Worm (Caenorhabditis elegans) whole organism, L2 larva: Measurements from ENCODE around the gene T01H3.3.

ENCODE experiments used
- C34F6.9 ChIP-seq: fragments of 150-350 bp; optimal IDR thresholded peaks from 2 replicates; lab custom pipeline; 2014; ENCODE audit warnings: missing biosample characterization, missing genetic modification characterization
- F13H6.1 ChIP-seq: sonication (generic microtip); optimal IDR thresholded peaks from 2 replicates; lab custom pipeline; 2016; ENCODE audit warnings: missing genetic modification characterization, missing compliant biosample characterization
- Y55F3AM.14 ChIP-seq: fragments of 200-800 bp; sonication (Bioruptor generic); optimal IDR thresholded peaks from 2 replicates; lab custom pipeline; 2018; ENCODE audit warnings: mild to moderate bottlenecking, missing genetic modification characterization, missing compliant biosample characterization
- ZK546.5 ChIP-seq: sonication (generic microtip); optimal IDR thresholded peaks from 2 replicates; lab custom pipeline; 2017; ENCODE audit warnings: missing biosample characterization, missing genetic modification characterization
- aly-2 ChIP-seq: fragments of 150-350 bp; optimal IDR thresholded peaks from 2 replicates; lab custom pipeline; 2014; ENCODE audit warnings: missing biosample characterization, missing genetic modification characterization
- ceh-16 ChIP-seq: fragments of 150-350 bp; optimal IDR thresholded peaks from 2 replicates; lab custom pipeline; 2014; ENCODE audit warnings: missing biosample characterization, missing genetic modification characterization
- crh-2 ChIP-seq: sonication (generic microtip); optimal IDR thresholded peaks from 2 replicates; lab custom pipeline; 2017; ENCODE audit warnings: missing biosample characterization, missing genetic modification characterization
- dmd-4 ChIP-seq: sonication (generic microtip); optimal IDR thresholded peaks from 2 replicates; lab custom pipeline; 2017; ENCODE audit warnings: missing biosample characterization, missing genetic modification characterization
- elt-1 ChIP-seq: fragments of 150-350 bp; optimal IDR thresholded peaks from 2 replicates; lab custom pipeline; 2014; ENCODE audit warnings: missing biosample characterization, missing genetic modification characterization
- gmeb-1 ChIP-seq: fragments of 150-350 bp; optimal IDR thresholded peaks from 2 replicates; lab custom pipeline; 2014; ENCODE audit warnings: missing biosample characterization, missing genetic modification characterization
- lin-11 ChIP-seq: fragments of 150-350 bp; sonication (generic microtip); optimal IDR thresholded peaks from 2 replicates; lab custom pipeline; 2014; ENCODE audit warnings: missing biosample characterization, missing genetic modification characterization, inconsistent platforms, mixed read lengths
- lin-13 ChIP-seq: fragments of 150-350 bp; optimal IDR thresholded peaks from 2 replicates; lab custom pipeline; 2014; ENCODE audit warnings: missing biosample characterization, missing genetic modification reagents, missing genetic modification characterization
- lin-39 ChIP-seq: fragments of 150-350 bp; optimal IDR thresholded peaks from 2 replicates; lab custom pipeline; 2014; ENCODE audit warnings: missing biosample characterization, missing genetic modification reagents, missing genetic modification characterization
- lsy-2 ChIP-seq, 2 experiments: fragments of 150-350 bp in 1 of 2; sonication (generic microtip) in 1 of 2; optimal IDR thresholded peaks; 2 replicates each; lab custom pipeline; 2014 to 2017; ENCODE audit warnings: missing biosample characterization in 2 of 2, missing genetic modification characterization in 2 of 2
- mdl-1 ChIP-seq, 2 experiments: fragments of 150-350 bp in 1 of 2; sonication (generic microtip) in 1 of 2; optimal IDR thresholded peaks; 2 replicates each; lab custom pipeline; 2017; ENCODE audit warnings: missing biosample characterization in 2 of 2, missing genetic modification characterization in 2 of 2
- nhr-10 ChIP-seq: sonication (generic microtip); optimal IDR thresholded peaks from 2 replicates; lab custom pipeline; 2017; ENCODE audit warnings: missing biosample characterization, missing genetic modification characterization
- nhr-11 ChIP-seq: fragments of 150-350 bp; optimal IDR thresholded peaks from 2 replicates; lab custom pipeline; 2014; ENCODE audit warnings: missing biosample characterization, missing genetic modification characterization
- nhr-129 ChIP-seq: fragments of 150-350 bp; optimal IDR thresholded peaks from 2 replicates; lab custom pipeline; 2014; ENCODE audit warnings: missing biosample characterization, missing genetic modification characterization
- nhr-21 ChIP-seq: fragments of 150-350 bp; optimal IDR thresholded peaks from 2 replicates; lab custom pipeline; 2014; ENCODE audit warnings: missing biosample characterization, missing genetic modification characterization
- nhr-23 ChIP-seq: fragments of 150-350 bp; optimal IDR thresholded peaks from 2 replicates; lab custom pipeline; 2014; ENCODE audit warnings: missing biosample characterization, missing genetic modification reagents, missing genetic modification characterization
- nhr-25 ChIP-seq: fragments of 150-350 bp; sonication (generic microtip); optimal IDR thresholded peaks from 3 replicates; lab custom pipeline; 2014; ENCODE audit warnings: missing biosample characterization, missing genetic modification characterization
- nhr-77 ChIP-seq: fragments of 150-350 bp; optimal IDR thresholded peaks from 2 replicates; lab custom pipeline; 2014; ENCODE audit warnings: missing biosample characterization, missing genetic modification characterization
- peb-1 ChIP-seq: fragments of 150-350 bp; optimal IDR thresholded peaks from 2 replicates; lab custom pipeline; 2014; ENCODE audit warnings: missing biosample characterization, missing genetic modification characterization
- sem-4 ChIP-seq: fragments of 150-350 bp; optimal IDR thresholded peaks from 2 replicates; lab custom pipeline; 2014; ENCODE audit warnings: missing biosample characterization, missing genetic modification reagents, missing genetic modification characterization
- skn-1 ChIP-seq: sonication (generic microtip); optimal IDR thresholded peaks from 2 replicates; lab custom pipeline; 2017; ENCODE audit warnings: missing biosample characterization, missing genetic modification characterization
- sma-9 ChIP-seq, 2 experiments: fragments of 150-350 bp in 1 of 2; sonication (generic microtip) in 1 of 2; optimal IDR thresholded peaks; 2 replicates each; lab custom pipeline; 2014 to 2016; ENCODE audit warnings: missing genetic modification characterization in 2 of 2, mild to moderate bottlenecking in 1 of 2, missing biosample characterization in 1 of 2, missing compliant biosample characterization in 1 of 2, missing genetic modification reagents in 1 of 2, moderate library complexity in 1 of 2
- snpc-4 ChIP-seq: fragments of 150-350 bp; optimal IDR thresholded peaks from 2 replicates; lab custom pipeline; 2014; ENCODE audit warnings: missing biosample characterization, missing genetic modification characterization
- unc-39 ChIP-seq: fragments of 150-350 bp; optimal IDR thresholded peaks from 2 replicates; lab custom pipeline; 2014; ENCODE audit warnings: missing biosample characterization, missing genetic modification characterization
- unc-55 ChIP-seq: fragments of 150-350 bp; sonication (generic microtip); optimal IDR thresholded peaks from 3 replicates; lab custom pipeline; 2014; ENCODE audit warnings: missing biosample characterization, missing genetic modification reagents, missing genetic modification characterization
- zag-1 ChIP-seq: fragments of 150-350 bp; optimal IDR thresholded peaks from 2 replicates; lab custom pipeline; 2014; ENCODE audit warnings: missing biosample characterization, missing genetic modification characterization
- ztf-11 ChIP-seq: sonication (generic microtip); optimal IDR thresholded peaks from 2 replicates; lab custom pipeline; 2017; ENCODE audit warnings: missing biosample characterization, missing genetic modification characterization
- ztf-4 ChIP-seq: fragments of 150-350 bp; optimal IDR thresholded peaks from 2 replicates; lab custom pipeline; 2014; ENCODE audit warnings: missing biosample characterization, missing genetic modification characterization

Gene T01H3.3

DNA sequence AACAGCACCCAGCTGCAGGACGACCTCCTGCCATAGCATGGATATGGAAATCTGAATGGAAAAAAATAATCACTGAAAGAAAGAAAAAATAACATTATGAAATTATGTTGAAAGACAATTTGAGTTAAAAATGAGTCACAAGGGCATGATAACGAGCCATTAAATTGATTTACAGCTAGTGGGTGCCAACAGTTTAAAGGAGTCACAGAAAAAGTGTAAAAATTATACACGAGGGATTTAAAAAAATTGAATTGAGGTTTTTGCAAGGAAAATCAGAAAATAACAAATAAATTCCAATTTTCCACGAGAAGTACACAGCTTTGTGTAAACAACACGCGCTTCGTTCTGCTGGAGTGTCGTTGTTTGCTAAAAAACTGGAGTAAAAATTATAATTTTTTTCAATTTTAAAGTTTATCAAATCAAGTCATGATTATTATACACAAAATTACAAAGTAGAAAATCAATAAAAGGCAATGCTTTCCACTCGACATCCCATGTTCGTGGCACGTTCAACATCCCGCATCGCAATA, at the start of gene T01H3.3:
Gene T01H3.3 (minus strand): TSS at position 51 of the 530 bp plus-strand sequence.
- TF ChIP-seq nhr-25 (tag; lab: Kevin White, UChicago) (peak; percentile 31), peb-1 (tag; lab: Kevin White, UChicago) (no peak), sma-9 (GFP tag; optimal IDR thresholded peaks at IDR 0.05; lab: Kevin White, UChicago) (peak; percentile 32), sma-9 (tag; optimal IDR thresholded peaks at IDR 0.05; lab: Kevin White, UChicago) (no peak), gmeb-1 (tag; lab: Kevin White, UChicago) (peak; percentile 16), lsy-2 (tag; optimal IDR thresholded peaks at IDR 0.05; lab: Kevin White, UChicago) (peak in 1 of 2 experiments; percentile 82), elt-1 (tag; lab: Kevin White, UChicago) (no peak), ceh-16 (tag; lab: Kevin White, UChicago) (no peak), nhr-129 (tag; lab: Kevin White, UChicago) (peak; percentile 36), crh-2 (tag; lab: Kevin White, UChicago) (peak; percentile 39), unc-55 (peak; percentile 77), lin-13 (GFP tag; lab: Kevin White, UChicago) (peak; percentile 44), Y55F3AM.14 (GFP tag; lab: Kevin White, UChicago) (no peak), lin-11 (tag; lab: Kevin White, UChicago) (peak; percentile 11), C34F6.9 (peak; percentile 67)

ce11 chrII:7921155-7921554, 47.5 kb upstream of the T01H3.3 start:
- peak; percentile 1 for TF ChIP-seq crh-2 (tag; lab: Kevin White, UChicago)
- no peak for TF ChIP-seq nhr-11 (tag; lab: Kevin White, UChicago)
- TF ChIP-seq snpc-4 (tag; lab: Kevin White, UChicago) = no peak
- no peak for TF ChIP-seq lin-39 (tag; lab: Kevin White, UChicago)
- no peak for TF ChIP-seq dmd-4 (tag; lab: Kevin White, UChicago)
- no peak for TF ChIP-seq nhr-25 (tag; lab: Kevin White, UChicago)
- TF ChIP-seq sma-9 (GFP tag; optimal IDR thresholded peaks at IDR 0.05; lab: Kevin White, UChicago) = peak; percentile 4
- TF ChIP-seq sma-9 (tag; optimal IDR thresholded peaks at IDR 0.05; lab: Kevin White, UChicago) = no peak
- no peak for TF ChIP-seq nhr-21 (tag; lab: Kevin White, UChicago)
- TF ChIP-seq nhr-77 = no peak
- no peak for TF ChIP-seq aly-2 (tag; lab: Kevin White, UChicago)
- no peak for TF ChIP-seq mdl-1 (tag; optimal IDR thresholded peaks at IDR 0.05; lab: Kevin White, UChicago)
- no peak for TF ChIP-seq elt-1 (tag; lab: Kevin White, UChicago)
- TF ChIP-seq nhr-23 (tag; lab: Kevin White, UChicago) = no peak
- peak; percentile 21 for TF ChIP-seq nhr-129 (tag; lab: Kevin White, UChicago)
- TF ChIP-seq ZK546.5 (tag; lab: Kevin White, UChicago) = no peak
- TF ChIP-seq Y55F3AM.14 (GFP tag; lab: Kevin White, UChicago) = no peak

DNA sequence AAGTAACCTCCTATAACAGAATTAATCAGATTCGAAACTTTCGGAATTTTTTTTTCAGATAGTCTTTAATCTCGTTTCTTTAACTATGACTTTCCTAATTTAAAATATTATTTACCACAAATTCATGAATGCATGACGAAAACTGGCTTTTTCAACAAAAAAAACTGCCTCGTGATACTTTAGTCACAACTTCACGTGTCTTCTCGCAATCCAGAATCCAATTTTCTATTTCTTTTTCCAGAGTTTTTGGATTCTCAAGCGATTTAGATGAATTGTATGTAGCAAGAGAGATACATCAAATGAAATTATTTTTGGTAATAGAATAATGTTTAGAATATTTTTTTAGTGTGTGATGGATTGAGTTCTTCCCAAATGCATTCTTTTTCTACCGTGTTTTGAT, 46.5 kb upstream of the T01H3.3 start:
- TF ChIP-seq ztf-4 (tag; lab: Kevin White, UChicago) (no peak), ztf-11 (tag; lab: Kevin White, UChicago) (no peak), nhr-25 (tag; lab: Kevin White, UChicago) (no peak), nhr-129 (tag; lab: Kevin White, UChicago) (no peak), lsy-2 (tag; optimal IDR thresholded peaks at IDR 0.05; lab: Kevin White, UChicago) (no peak), nhr-11 (tag; lab: Kevin White, UChicago) (no peak), C34F6.9 (peak; percentile 24), unc-55 (peak; percentile 25), aly-2 (tag; lab: Kevin White, UChicago) (no peak), sma-9 (GFP tag; optimal IDR thresholded peaks at IDR 0.05; lab: Kevin White, UChicago) (no peak), sma-9 (tag; optimal IDR thresholded peaks at IDR 0.05; lab: Kevin White, UChicago) (no peak), nhr-10 (tag; lab: Kevin White, UChicago) (no peak)

DNA sequence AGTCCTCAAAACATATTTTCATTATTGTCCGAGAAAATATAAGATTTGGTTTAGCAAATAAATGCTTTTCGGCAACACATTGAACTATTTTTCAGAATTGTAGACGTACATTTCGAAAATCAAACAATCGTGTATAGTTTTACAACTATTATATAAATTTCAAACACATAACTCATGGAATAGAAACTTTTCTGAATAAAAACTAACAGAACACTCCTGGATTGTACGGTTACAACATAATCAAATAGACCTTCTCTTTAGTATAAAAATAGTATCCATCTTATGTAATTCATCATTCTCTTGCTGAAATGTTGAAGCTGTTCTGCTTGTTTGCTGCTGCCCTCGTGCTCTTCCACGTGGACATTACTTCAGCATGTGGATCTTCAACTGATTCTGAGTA, 37.3 kb upstream of the T01H3.3 start, which contains the start of gene ZK675.4:
Gene ZK675.4 (plus strand): TSS at position 301 of the 400 bp plus-strand sequence.
- TF ChIP-seq unc-39 (tag; lab: Kevin White, UChicago) (no peak), zag-1 (tag; lab: Kevin White, UChicago) (no peak), ZK546.5 (tag; lab: Kevin White, UChicago) (no peak)
- TF ChIP-seq, all 48 proteins: peak for 0

ce11 chrII:7907539-7907997, 33.9 kb upstream of the T01H3.3 start, which contains the start of gene best-23:
TSS of gene best-23 (minus strand) at chrII:7907589.
- TF ChIP-seq sma-9 (GFP tag; optimal IDR thresholded peaks at IDR 0.05; lab: Kevin White, UChicago) (peak; percentile 29), sma-9 (tag; optimal IDR thresholded peaks at IDR 0.05; lab: Kevin White, UChicago) (no peak), Y55F3AM.14 (GFP tag; lab: Kevin White, UChicago) (no peak), ztf-4 (tag; lab: Kevin White, UChicago) (no peak), skn-1 (tag; lab: Kevin White, UChicago) (no peak), F13H6.1 (no peak), lsy-2 (tag; optimal IDR thresholded peaks at IDR 0.05; lab: Kevin White, UChicago) (peak in 1 of 2 experiments; percentile 28), nhr-129 (tag; lab: Kevin White, UChicago) (no peak), gmeb-1 (tag; lab: Kevin White, UChicago) (no peak), sem-4 (tag; lab: Kevin White, UChicago) (peak; percentile 3), C34F6.9 (peak; percentile 28)
